Fruit fly (Drosophila melanogaster) whole organism, embryonic: ENCODE results near the gene tsh.

Experiments
- CG10321 ChIP-seq: fragments of 200-800 bp; sonication (Bioruptor generic); IDR thresholded peaks from 2 replicates; pipeline ENCODE4 v1.3.6; 2022; ENCODE audit warnings: missing biosample characterization, missing genetic modification characterization
- CG12071 ChIP-seq: fragments of 200-800 bp; sonication (Bioruptor generic); optimal IDR thresholded peaks from 3 replicates; lab custom pipeline; 2018; ENCODE audit warnings: missing biosample characterization, mild to moderate bottlenecking, missing genetic modification characterization
- CG13424 ChIP-seq: fragments of 200-800 bp; sonication (Bioruptor generic); optimal IDR thresholded peaks from 2 replicates; lab custom pipeline; 2019; ENCODE audit warnings: missing biosample characterization, mild to moderate bottlenecking, missing genetic modification characterization, moderate library complexity
- CG15269 ChIP-seq: fragments of 200-800 bp; sonication (Bioruptor generic); optimal IDR thresholded peaks from 2 replicates; lab custom pipeline; 2018; ENCODE audit warnings: missing biosample characterization, mild to moderate bottlenecking, missing genetic modification characterization, moderate library complexity
- CG15479 ChIP-seq: fragments of 200-800 bp; sonication (Bioruptor generic); optimal IDR thresholded peaks from 3 replicates; lab custom pipeline; 2019; ENCODE audit warnings: missing biosample characterization, mild to moderate bottlenecking, missing genetic modification characterization, moderate library complexity
- CG15696 ChIP-seq: fragments of 200-800 bp; sonication (Bioruptor generic); optimal IDR thresholded peaks from 2 replicates; lab custom pipeline; 2019; ENCODE audit warnings: missing biosample characterization, mild to moderate bottlenecking, missing genetic modification characterization, moderate library complexity
- CG1602 ChIP-seq: fragments of 200-800 bp; sonication (Bioruptor generic); optimal IDR thresholded peaks from 3 replicates; lab custom pipeline; 2016; ENCODE audit warnings: missing biosample characterization, missing genetic modification characterization
- CG1832 ChIP-seq: fragments of 200-800 bp; sonication (Bioruptor generic); optimal IDR thresholded peaks from 2 replicates; lab custom pipeline; 2017; ENCODE audit warnings: missing biosample characterization, mild to moderate bottlenecking, missing genetic modification characterization, inconsistent platforms
- CG2199 ChIP-seq: fragments of 200-800 bp; sonication (Bioruptor generic); IDR thresholded peaks from 3 replicates; pipeline ENCODE4 v1.3.6; 2022; ENCODE audit warnings: missing biosample characterization, missing genetic modification characterization
- CG7271 ChIP-seq: fragments of 200-800 bp; sonication (Bioruptor generic); optimal IDR thresholded peaks from 2 replicates; lab custom pipeline; 2018; ENCODE audit warnings: missing biosample characterization, mild to moderate bottlenecking, missing genetic modification characterization, moderate library complexity
- CG8281 ChIP-seq: fragments of 200-800 bp; sonication (Bioruptor generic); optimal IDR thresholded peaks from 2 replicates; lab custom pipeline; 2018; ENCODE audit warnings: missing biosample characterization, mild to moderate bottlenecking, missing genetic modification characterization, moderate library complexity
- Dref ChIP-seq: fragments of 200-800 bp; sonication (Bioruptor generic); IDR thresholded peaks from 2 replicates; pipeline ENCODE4 v1.3.6; 2022; ENCODE audit warnings: missing biosample characterization, missing genetic modification characterization
- Hand ChIP-seq: fragments of 200-800 bp; sonication (Bioruptor generic); optimal IDR thresholded peaks from 2 replicates; lab custom pipeline; 2017; ENCODE audit warnings: mild to moderate bottlenecking, missing biosample characterization, missing genetic modification reagents, missing genetic modification characterization
- Kr ChIP-seq: fragments of 200-800 bp; sonication (Bioruptor generic); optimal IDR thresholded peaks from 2 replicates; lab custom pipeline; 2017; ENCODE audit warnings: missing biosample characterization, mild to moderate bottlenecking, missing genetic modification characterization
- Med ChIP-seq: fragments of 200-800 bp; sonication (Bioruptor generic); peaks from one replicate; lab custom pipeline; 2016; ENCODE audit warnings: missing biosample characterization, missing genetic modification characterization, mild to moderate bottlenecking, inconsistent platforms, moderate library complexity
- Nf-YB ChIP-seq: fragments of 200-800 bp; sonication (Bioruptor generic); optimal IDR thresholded peaks from 3 replicates; lab custom pipeline; 2019; ENCODE audit warnings: missing biosample characterization, mild to moderate bottlenecking, missing genetic modification characterization, moderate library complexity
- Nf-YC ChIP-seq: fragments of 200-800 bp; optimal IDR thresholded peaks from 3 replicates; lab custom pipeline; 2019; ENCODE audit warnings: missing biosample characterization, mild to moderate bottlenecking, missing genetic modification characterization, moderate library complexity
- Oaz ChIP-seq: fragments of 200-800 bp; sonication (Bioruptor generic); IDR thresholded peaks from 2 replicates; pipeline ENCODE4 v1.3.6; 2022; ENCODE audit warnings: missing biosample characterization, missing genetic modification characterization
- Oli ChIP-seq: fragments of 200-800 bp; sonication (Bioruptor generic); optimal IDR thresholded peaks from 2 replicates; lab custom pipeline; 2018; ENCODE audit warnings: missing biosample characterization, mild to moderate bottlenecking, missing genetic modification characterization, moderate library complexity
- Rfx ChIP-seq: fragments of 200-800 bp; sonication (Bioruptor generic); IDR thresholded peaks from 2 replicates; pipeline ENCODE4 v1.3.6; 2022; ENCODE audit warnings: missing biosample characterization, missing genetic modification characterization
- abd-A ChIP-seq: fragments of 200-800 bp; sonication (Bioruptor generic); optimal IDR thresholded peaks from 3 replicates; lab custom pipeline; 2019; ENCODE audit warnings: missing biosample characterization, mild to moderate bottlenecking, missing genetic modification characterization, moderate library complexity
- ato ChIP-seq: fragments of 200-800 bp; sonication (Bioruptor generic); IDR thresholded peaks from 2 replicates; pipeline ENCODE4 v1.3.6; 2022; ENCODE audit warnings: missing biosample characterization, missing genetic modification characterization; ENCODE audit not compliant: partially characterized antibody
- bigmax ChIP-seq: fragments of 200-800 bp; sonication (Bioruptor generic); optimal IDR thresholded peaks from 2 replicates; lab custom pipeline; 2018; ENCODE audit warnings: missing biosample characterization, mild to moderate bottlenecking, missing genetic modification characterization
- cad ChIP-seq: fragments of >200 bp; optimal IDR thresholded peaks from 2 replicates; lab custom pipeline; 2017; ENCODE audit warnings: missing biosample characterization, missing genetic modification characterization
- cg ChIP-seq: fragments of 200-800 bp; sonication (Bioruptor generic); optimal IDR thresholded peaks from 3 replicates; lab custom pipeline; 2019; ENCODE audit warnings: missing biosample characterization, mild to moderate bottlenecking, missing genetic modification characterization, moderate library complexity
- chm ChIP-seq: fragments of 200-800 bp; sonication (Bioruptor generic); IDR thresholded peaks from 2 replicates; pipeline ENCODE4 v1.3.6; 2022; ENCODE audit warnings: missing biosample characterization, missing genetic modification characterization
- gcm ChIP-seq: fragments of 200-800 bp; sonication (Bioruptor generic); optimal IDR thresholded peaks from 2 replicates; lab custom pipeline; 2019; ENCODE audit warnings: missing biosample characterization, mild to moderate bottlenecking, missing genetic modification characterization, moderate library complexity
- ham ChIP-seq: fragments of 200-800 bp; sonication (Bioruptor generic); IDR thresholded peaks from 2 replicates; pipeline ENCODE4 v1.3.6; 2022; ENCODE audit warnings: missing biosample characterization, missing genetic modification characterization
- hth ChIP-seq: fragments of >200 bp; optimal IDR thresholded peaks from 2 replicates; lab custom pipeline; 2017; ENCODE audit warnings: inconsistent platforms
- lov ChIP-seq, 2 experiments: fragments of 200-800 bp in 1 of 2; fragments of >200 bp in 1 of 2; sonication (Bioruptor generic) in 1 of 2; IDR thresholded peaks in 1 of 2; optimal IDR thresholded peaks in 1 of 2; 2 replicates in 1 of 2; 3 replicates in 1 of 2; pipeline versions ENCODE4 v1.3.6 to Lab custom; 2017 to 2022; ENCODE audit warnings: missing biosample characterization in 1 of 2, missing genetic modification characterization in 1 of 2
- pros ChIP-seq: fragments of 200-800 bp; sonication (Bioruptor generic); optimal IDR thresholded peaks from 3 replicates; lab custom pipeline; 2019; ENCODE audit warnings: missing biosample characterization, mild to moderate bottlenecking, missing genetic modification characterization, moderate library complexity
- sr ChIP-seq: fragments of 200-800 bp; sonication (Bioruptor generic); IDR thresholded peaks from 3 replicates; pipeline ENCODE4 v1.3.6; 2022; ENCODE audit warnings: missing biosample characterization, missing genetic modification characterization
- tll ChIP-seq, 2 experiments: fragments of 200-800 bp in 1 of 2; fragments of >200 bp in 1 of 2; sonication (Bioruptor generic) in 1 of 2; optimal IDR thresholded peaks; 2 replicates each; lab custom pipeline; 2017 to 2019; ENCODE audit warnings: missing biosample characterization in 2 of 2, missing genetic modification characterization in 2 of 2, mild to moderate bottlenecking in 1 of 2, moderate library complexity in 1 of 2
- twi ChIP-seq: fragments of 200-800 bp; optimal IDR thresholded peaks from 2 replicates; lab custom pipeline; 2019; ENCODE audit warnings: missing biosample characterization, mild to moderate bottlenecking, missing genetic modification characterization, moderate library complexity
- zfh1 ChIP-seq: fragments of 200-800 bp; sonication (Bioruptor generic); IDR thresholded peaks from 3 replicates; pipeline ENCODE4 v1.3.6; 2022; ENCODE audit warnings: missing biosample characterization, missing genetic modification characterization

The tsh gene

dm6 chr2L:21855064-21855463 lies 26.7 kb downstream of the tsh start:
- peak; percentile 16 for TF ChIP-seq Kr (GFP tag; lab: Kevin White, UChicago)
- peak; percentile 72 for TF ChIP-seq gcm (GFP tag; lab: Kevin White, UChicago)
- TF ChIP-seq cad (GFP tag; lab: Kevin White, UChicago) = peak; percentile 54
- 0 out of 2 replicates have a peak, but pooled peaks have one; percentile 35 for TF ChIP-seq ato
- no peak for TF ChIP-seq CG15269
- no peak for TF ChIP-seq CG15696 (tag; lab: Kevin White, UChicago)
- 0 out of 3 replicates have a peak, but pooled peaks have one; percentile 66 for TF ChIP-seq CG2199
- no peak for TF ChIP-seq ham (GFP tag; lab: Robert Waterston, UW)
- TF ChIP-seq bigmax = no peak
- TF ChIP-seq pros (GFP tag; lab: Kevin White, UChicago) = peak; percentile 40
- peak; percentile 88 for TF ChIP-seq CG8281 (tag; lab: Kevin White, UChicago)
- TF ChIP-seq sr = no peak
- TF ChIP-seq twi (tag; lab: Kevin White, UChicago) = peak; percentile 72
- TF ChIP-seq, all 482 proteins: peak for 8

- TF ChIP-seq cad (GFP tag; lab: Kevin White, UChicago) (peak; percentile 39), Kr (GFP tag; lab: Kevin White, UChicago) (peak; percentile 46), tll (GFP tag; optimal IDR thresholded peaks at IDR 0.05; lab: Kevin White, UChicago) (peak in 1 of 2 experiments; percentile 48), CG2199 (0 out of 3 replicates have a peak, but pooled peaks have one; percentile 8), pros (GFP tag; lab: Kevin White, UChicago) (peak; percentile 49), hth (lab: Kevin White, UChicago) (peak; percentile 99), cg (GFP tag; lab: Kevin White, UChicago) (peak; percentile 21), CG1602 (GFP tag; lab: Kevin White, UChicago) (no peak), CG15479 (GFP tag; lab: Kevin White, UChicago) (peak; percentile 80), Oaz (no peak), CG7271 (no peak)
Observed at dm6 chr2L:21855824-21856223, 27.4 kb downstream of the tsh start.

dm6 chr2L:21857744-21858143 lies 29.4 kb downstream of the tsh start:
- TF ChIP-seq Hand (GFP tag; lab: Kevin White, UChicago) = no peak
- peak; percentile 52; the same call in 1 of the 2 replicates for TF ChIP-seq CG10321 (GFP tag; lab: Robert Waterston, UW)
- TF ChIP-seq Oli (tag; lab: Kevin White, UChicago) = no peak
- TF ChIP-seq chm = 0 out of 2 replicates have a peak, but pooled peaks have one; percentile 47
- no peak for TF ChIP-seq Dref
- TF ChIP-seq CG2199 = peak; percentile 84; the same call in 2 of the 3 replicates
- TF ChIP-seq Nf-YB (GFP tag; lab: Kevin White, UChicago) = peak; percentile 14
- 0 out of 3 replicates have a peak, but pooled peaks have one; percentile 29 for TF ChIP-seq zfh1 (GFP tag; lab: Robert Waterston, UW)
- no peak for TF ChIP-seq abd-A (tag; lab: Kevin White, UChicago)
- TF ChIP-seq CG1832 (GFP tag; lab: Kevin White, UChicago) = peak; percentile 71
- TF ChIP-seq CG12071 = no peak
- TF ChIP-seq CG13424 (tag; lab: Kevin White, UChicago) = no peak
- peak; percentile 52 for TF ChIP-seq Nf-YC (tag; lab: Kevin White, UChicago)
- TF ChIP-seq Med (GFP tag; lab: Kevin White, UChicago) = peak; percentile 16
- TF ChIP-seq lov (optimal IDR thresholded peaks at IDR 0.05; lab: Kevin White, UChicago) = no peak
- 0 out of 3 replicates have a peak, but pooled peaks have one; percentile 19 for TF ChIP-seq lov (GFP tag; IDR thresholded peaks at IDR 0.05; lab: Robert Waterston, UW)
- TF ChIP-seq Rfx = no peak
